Fruit fly (Drosophila melanogaster): ENCODE measurements around the gene CG17328.

The CG17328 gene

dm6 chr2L:16257227-16258071 lies 42.3 kb upstream of the CG17328 start, which contains the start of the genes PRL-1 and EndoGI (continued):
- 0 out of 2 replicates have a peak, but pooled peaks have one; percentile 51 for TF ChIP-seq CG7372 (GFP tag; IDR thresholded peaks at IDR 0.05)
- peak; percentile 12; the same call in 1 of the 3 replicates for TF ChIP-seq CG2199 (GFP tag; IDR thresholded peaks at IDR 0.05)
- no peak for TF ChIP-seq en (GFP tag; optimal IDR thresholded peaks at IDR 0.05)
- TF ChIP-seq Xrp1 (GFP tag; IDR thresholded peaks at IDR 0.05): peak; percentile 77
- no peak for TF ChIP-seq ro (GFP tag; IDR thresholded peaks at IDR 0.05)
- peak; percentile 79 for TF ChIP-seq CG13894 (tag; optimal IDR thresholded peaks at IDR 0.05)
- peak; percentile 86 for TF ChIP-seq CG31441 (GFP tag; IDR thresholded peaks at IDR 0.05)
- peak; percentile 100 for TF ChIP-seq tna (GFP tag; IDR thresholded peaks at IDR 0.05; ENCODE audit: partially characterized antibody)
- TF ChIP-seq Hr39 (optimal IDR thresholded peaks at IDR 0.05): no peak
- no peak for TF ChIP-seq crc (GFP tag; optimal IDR thresholded peaks at IDR 0.05)
- TF ChIP-seq CG17359 (tag; optimal IDR thresholded peaks at IDR 0.05): peak; percentile 68
- peak; percentile 53 for TF ChIP-seq CG15479 (GFP tag; optimal IDR thresholded peaks at IDR 0.05)
- no peak for TF ChIP-seq CG5245 (GFP tag; optimal IDR thresholded peaks at IDR 0.05)
- TF ChIP-seq CG2116 (GFP tag; optimal IDR thresholded peaks at IDR 0.05): peak; percentile 83
- 0 out of 3 replicates have a peak, but pooled peaks have one; percentile 65 for TF ChIP-seq C15 (GFP tag; IDR thresholded peaks at IDR 0.05)
- peak; percentile 59 for TF ChIP-seq CG6765 (GFP tag; optimal IDR thresholded peaks at IDR 0.05)
- TF ChIP-seq CG11723 (GFP tag; optimal IDR thresholded peaks at IDR 0.05): no peak
- TF ChIP-seq Scr (GFP tag; IDR thresholded peaks at IDR 0.05; ENCODE audit: partially characterized antibody): peak; percentile 99
- peak; percentile 95 for TF ChIP-seq CG2129 (GFP tag; IDR thresholded peaks at IDR 0.05; ENCODE audit: partially characterized antibody)
- TF ChIP-seq nerfin-1 (tag; optimal IDR thresholded peaks at IDR 0.05): peak; percentile 66
- TF ChIP-seq ase (GFP tag; IDR thresholded peaks at IDR 0.05): peak; percentile 39; the same call in 1 of the 3 replicates
- peak; percentile 90 for TF ChIP-seq CG11695 (GFP tag; IDR thresholded peaks at IDR 0.05)
- TF ChIP-seq emc (GFP tag; optimal IDR thresholded peaks at IDR 0.05): no peak
- TF ChIP-seq CG11093 (GFP tag; IDR thresholded peaks at IDR 0.05): no peak
- TF ChIP-seq CG12391 (tag; optimal IDR thresholded peaks at IDR 0.05): peak; percentile 89
- peak; percentile 36 for TF ChIP-seq CG4820 (GFP tag; optimal IDR thresholded peaks at IDR 0.05)
- TF ChIP-seq dimm (GFP tag; IDR thresholded peaks at IDR 0.05): no peak
- TF ChIP-seq z (GFP tag; IDR thresholded peaks at IDR 0.05): no peak
- no peak for TF ChIP-seq CG7786 (GFP tag; optimal IDR thresholded peaks at IDR 0.05)
- TF ChIP-seq CG17186 (GFP tag; optimal IDR thresholded peaks at IDR 0.05): peak; percentile 43
- TF ChIP-seq CG9876 (GFP tag; optimal IDR thresholded peaks at IDR 0.05): no peak
- TF ChIP-seq kay (GFP tag; optimal IDR thresholded peaks at IDR 0.05): peak; percentile 74
- TF ChIP-seq tup (GFP tag; optimal IDR thresholded peaks at IDR 0.05): no peak
- no peak for TF ChIP-seq Lim3 (GFP tag; IDR thresholded peaks at IDR 0.05)
- TF ChIP-seq Hr3 (GFP tag; optimal IDR thresholded peaks at IDR 0.05): peak; percentile 60
- no peak for TF ChIP-seq CG12769 (tag; optimal IDR thresholded peaks at IDR 0.05)
- no peak for TF ChIP-seq sisA (GFP tag; IDR thresholded peaks at IDR 0.05)
- no peak for TF ChIP-seq Sry-β (GFP tag; optimal IDR thresholded peaks at IDR 0.05)
- peak; percentile 49 for TF ChIP-seq CG8290 (GFP tag; optimal IDR thresholded peaks at IDR 0.05)
- peak in 1 of 2 experiments; percentile 68 for TF ChIP-seq CG8290 (tag; optimal IDR thresholded peaks at IDR 0.05)
- no peak for TF ChIP-seq yki (optimal IDR thresholded peaks at IDR 0.05)
- peak; percentile 31 for TF ChIP-seq ATbp (GFP tag; optimal IDR thresholded peaks at IDR 0.05)
- peak; percentile 86 for TF ChIP-seq sens (GFP tag)
- no peak for TF ChIP-seq CG34376 (GFP tag; optimal IDR thresholded peaks at IDR 0.05)
- no peak for TF ChIP-seq sima (GFP tag; optimal IDR thresholded peaks at IDR 0.05)
- peak; percentile 79 for TF ChIP-seq CG18599 (GFP tag; optimal IDR thresholded peaks at IDR 0.05)
- peak; percentile 80; the same call in 1 of the 2 replicates for TF ChIP-seq CG9932 (GFP tag; IDR thresholded peaks at IDR 0.05)
- TF ChIP-seq CG11247 (GFP tag; IDR thresholded peaks at IDR 0.05): no peak
- peak; percentile 85 for TF ChIP-seq gcm (GFP tag; optimal IDR thresholded peaks at IDR 0.05)
- TF ChIP-seq ems (GFP tag; optimal IDR thresholded peaks at IDR 0.05): no peak
- TF ChIP-seq CG16863 (GFP tag; optimal IDR thresholded peaks at IDR 0.05): no peak

Data from whole organism, embryonic.